Worm (Caenorhabditis elegans): ENCODE results near the gene M110.8.

M110.8 gene

ce11 chrII:8185016-8185493, 24.3 kb downstream of the M110.8 start, which contains the start of the genes mig-5 and cct-1 (continued):
- TF ChIP-seq Y53F4B.3 (GFP tag; IDR thresholded peaks at IDR 0.05) (no peak), tbp1 (GFP tag; optimal IDR thresholded peaks at IDR 0.05) (peak; percentile 72), F49E8.2 (tag; optimal IDR thresholded peaks at IDR 0.05; ENCODE audit: insufficient read depth) (peak; percentile 70), nfya-1 (tag; optimal IDR thresholded peaks at IDR 0.05; ENCODE audit: borderline replicate concordance, insufficient read depth) (no peak), madf-6 (GFP tag; IDR thresholded peaks at IDR 0.05) (peak; percentile 85), hrde-1 (tag; optimal IDR thresholded peaks at IDR 0.05; ENCODE audit: borderline replicate concordance) (peak; percentile 17), hlh-26 (GFP tag; conservative IDR thresholded peaks at IDR 0.05) (no peak), unc-62 (GFP tag; optimal IDR thresholded peaks at IDR 0.05) (no peak), him-1 (tag; optimal IDR thresholded peaks at IDR 0.05) (peak; percentile 54), rpc-1 (optimal IDR thresholded peaks at IDR 0.05) (peak; percentile 41), rpc-1 (tag; optimal IDR thresholded peaks at IDR 0.05) (no peak), ztf-25 (GFP tag; IDR thresholded peaks at IDR 0.05) (no peak), ceh-27 (GFP tag; optimal IDR thresholded peaks at IDR 0.05) (peak; percentile 84), B0261.1 (tag; optimal IDR thresholded peaks at IDR 0.05) (no peak), lin-40 (tag; optimal IDR thresholded peaks at IDR 0.05) (peak; percentile 96), snpc-1.3 (tag; optimal IDR thresholded peaks at IDR 0.05; ENCODE audit: insufficient read depth) (peak; percentile 62), hmg-1.2 (GFP tag; IDR thresholded peaks at IDR 0.05) (peak; percentile 75), unc-130 (GFP tag; optimal IDR thresholded peaks at IDR 0.05) (peak; percentile 67), nfya-2 (GFP tag; IDR thresholded peaks at IDR 0.05) (no peak), nhr-120 (GFP tag; IDR thresholded peaks at IDR 0.05) (no peak), chd-7 (tag; optimal IDR thresholded peaks at IDR 0.05) (peak; percentile 7), pha-4 (tag; optimal IDR thresholded peaks at IDR 0.05) (peak; percentile 86), F57C9.4 (tag; optimal IDR thresholded peaks at IDR 0.05) (no peak), rcor-1 (GFP tag; IDR thresholded peaks at IDR 0.05) (peak; percentile 91), xnd-1 (tag; optimal IDR thresholded peaks at IDR 0.05) (peak; percentile 16), tlf-1 (GFP tag; optimal IDR thresholded peaks at IDR 0.05) (peak; percentile 84), akir-1 (GFP tag; optimal IDR thresholded peaks at IDR 0.05) (no peak), dpff-1 (tag; optimal IDR thresholded peaks at IDR 0.05) (no peak), mcd-1 (GFP tag; IDR thresholded peaks at IDR 0.05) (peak; percentile 99), B0035.1 (tag; optimal IDR thresholded peaks at IDR 0.05) (peak; percentile 46), ceh-100 (GFP tag; IDR thresholded peaks at IDR 0.05) (peak; percentile 82), attf-6 (GFP tag; IDR thresholded peaks at IDR 0.05) (0 out of 2 replicates have a peak, but pooled peaks have one; percentile 33), F22D6.2 (tag; optimal IDR thresholded peaks at IDR 0.05) (peak; percentile 60), gei-17 (GFP tag; optimal IDR thresholded peaks at IDR 0.05) (peak; percentile 64), cebp-1 (GFP tag; IDR thresholded peaks at IDR 0.05) (peak; percentile 52; the same call in 1 of the 2 replicates), cebp-1 (tag; optimal IDR thresholded peaks at IDR 0.05) (no peak), dpl-1 (GFP tag; optimal IDR thresholded peaks at IDR 0.05) (peak; percentile 53), B0336.3 (GFP tag; IDR thresholded peaks at IDR 0.05) (peak; percentile 79), hlh-12 (tag; optimal IDR thresholded peaks at IDR 0.05) (no peak)

DNA sequence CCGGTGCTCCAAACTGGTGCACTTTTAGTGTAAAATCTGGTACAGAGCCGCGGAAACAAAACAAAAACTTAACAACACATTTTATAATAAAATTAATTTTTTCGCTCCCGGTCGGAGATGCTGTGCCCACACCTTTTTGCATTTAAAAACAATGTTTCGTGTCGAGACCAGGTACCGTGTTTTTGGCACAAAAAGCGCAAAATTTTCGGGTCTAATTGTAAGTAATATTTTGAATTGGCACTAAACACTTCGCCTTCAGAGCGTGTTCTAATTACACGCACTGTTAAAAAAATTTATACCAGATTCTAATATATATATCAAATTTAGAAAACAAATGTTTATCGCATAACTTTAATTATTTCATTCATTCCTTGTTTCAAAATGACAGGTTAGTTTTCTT, 27.9 kb downstream of the M110.8 start, which contains the start of gene dylt-3:
dylt-3 (plus strand) TSS at position 301 of the 400 bp plus-strand sequence.
- TF ChIP-seq B0035.1 (tag; optimal IDR thresholded peaks at IDR 0.05) = no peak
